Worm (Caenorhabditis elegans): ENCODE data around the gene cgt-1.

The cgt-1 gene

ce11 chrV:15922979-15923378 lies 34.3 kb upstream of the cgt-1 start, which contains the start of gene F35E8.13:
Gene F35E8.13 (plus strand): TSS chrV:15923279.
- TF ChIP-seq unc-39 (tag; optimal IDR thresholded peaks at IDR 0.05) (no peak), ceh-82 (tag; optimal IDR thresholded peaks at IDR 0.05) (no peak), lin-39 (tag; optimal IDR thresholded peaks at IDR 0.05) (no peak), nhr-12 (tag; optimal IDR thresholded peaks at IDR 0.05) (no peak), elt-3 (tag; optimal IDR thresholded peaks at IDR 0.05) (no peak), nhr-129 (tag; optimal IDR thresholded peaks at IDR 0.05) (no peak), nhr-237 (tag; optimal IDR thresholded peaks at IDR 0.05) (no peak), zag-1 (tag; optimal IDR thresholded peaks at IDR 0.05) (no peak), elt-1 (tag; optimal IDR thresholded peaks at IDR 0.05) (no peak), nhr-11 (tag; optimal IDR thresholded peaks at IDR 0.05) (no peak), nhr-21 (tag; optimal IDR thresholded peaks at IDR 0.05) (no peak), Y55F3AM.14 (GFP tag; optimal IDR thresholded peaks at IDR 0.05) (no peak), egl-27 (tag; optimal IDR thresholded peaks at IDR 0.05) (no peak), mdl-1 (tag; optimal IDR thresholded peaks at IDR 0.05) (no peak), dmd-4 (tag; optimal IDR thresholded peaks at IDR 0.05) (no peak), lin-11 (tag; optimal IDR thresholded peaks at IDR 0.05) (no peak)

- TF ChIP-seq ceh-82 (tag; optimal IDR thresholded peaks at IDR 0.05) = no peak
- no peak for TF ChIP-seq nhr-6 (tag; optimal IDR thresholded peaks at IDR 0.05)
- no peak for TF ChIP-seq ceh-16 (tag; optimal IDR thresholded peaks at IDR 0.05)
- TF ChIP-seq unc-62 (GFP tag; optimal IDR thresholded peaks at IDR 0.05) = no peak
- no peak for TF ChIP-seq unc-39 (tag; optimal IDR thresholded peaks at IDR 0.05)
- TF ChIP-seq nhr-237 (tag; optimal IDR thresholded peaks at IDR 0.05) = no peak
- no peak for TF ChIP-seq aly-2 (tag; optimal IDR thresholded peaks at IDR 0.05)
- TF ChIP-seq fos-1 (tag; optimal IDR thresholded peaks at IDR 0.05) = no peak
- no peak for TF ChIP-seq nhr-23 (tag; optimal IDR thresholded peaks at IDR 0.05)
- TF ChIP-seq egl-27 (tag; optimal IDR thresholded peaks at IDR 0.05) = no peak
- no peak for TF ChIP-seq ZK546.5 (tag; optimal IDR thresholded peaks at IDR 0.05)
- TF ChIP-seq mdl-1 (tag; optimal IDR thresholded peaks at IDR 0.05) = no peak
- TF ChIP-seq nhr-10 (tag; optimal IDR thresholded peaks at IDR 0.05) = no peak
- TF ChIP-seq skn-1 (tag; optimal IDR thresholded peaks at IDR 0.05) = no peak
- TF ChIP-seq alr-1 (tag; optimal IDR thresholded peaks at IDR 0.05) = no peak
- TF ChIP-seq sem-4 (tag; optimal IDR thresholded peaks at IDR 0.05) = no peak
Observed at ce11 chrV:15921102-15921501, 32.5 kb upstream of the cgt-1 start, which contains the start of gene cdr-1. Gene cdr-1 (plus strand): TSS chrV:15921309.

ce11 chrV:15920273-15920672 lies 31.6 kb upstream of the cgt-1 start, which contains the start of gene F35E8.10:
Gene F35E8.10 (minus strand): TSS chrV:15920373.
- no peak for TF ChIP-seq lin-13 (GFP tag; optimal IDR thresholded peaks at IDR 0.05)
- no peak for TF ChIP-seq unc-39 (tag; optimal IDR thresholded peaks at IDR 0.05)
- TF ChIP-seq nhr-23 (tag; optimal IDR thresholded peaks at IDR 0.05) = no peak
- no peak for TF ChIP-seq ztf-11 (tag; optimal IDR thresholded peaks at IDR 0.05)
- TF ChIP-seq ceh-16 (tag; optimal IDR thresholded peaks at IDR 0.05) = no peak
- TF ChIP-seq gmeb-1 (tag; optimal IDR thresholded peaks at IDR 0.05) = no peak
- TF ChIP-seq nhr-11 (tag; optimal IDR thresholded peaks at IDR 0.05) = no peak
- TF ChIP-seq nhr-12 (tag; optimal IDR thresholded peaks at IDR 0.05) = no peak
- TF ChIP-seq snpc-4 (tag; optimal IDR thresholded peaks at IDR 0.05) = no peak
- no peak for TF ChIP-seq ceh-82 (tag; optimal IDR thresholded peaks at IDR 0.05)
- TF ChIP-seq sma-9 (GFP tag; optimal IDR thresholded peaks at IDR 0.05) = no peak
- no peak for TF ChIP-seq sma-9 (tag; optimal IDR thresholded peaks at IDR 0.05)
- TF ChIP-seq F13H6.1 (tag; optimal IDR thresholded peaks at IDR 0.05) = no peak
- TF ChIP-seq elt-1 (tag; optimal IDR thresholded peaks at IDR 0.05) = no peak

- no peak for TF ChIP-seq nhr-12 (tag; optimal IDR thresholded peaks at IDR 0.05)
- no peak for TF ChIP-seq gmeb-1 (tag; optimal IDR thresholded peaks at IDR 0.05)
- no peak for TF ChIP-seq ceh-82 (tag; optimal IDR thresholded peaks at IDR 0.05)
- TF ChIP-seq nhr-77 (tag; optimal IDR thresholded peaks at IDR 0.05) = no peak
Observed at ce11 chrV:15917458-15917857, 28.8 kb upstream of the cgt-1 start, which contains the start of gene F35E8.9. Gene F35E8.9 (minus strand): TSS chrV:15917558.

ce11 chrV:15915919-15916318 lies 27.3 kb upstream of the cgt-1 start, which contains the start of gene gst-38:
Gene gst-38 (minus strand): TSS chrV:15916070.
- TF ChIP-seq crh-2 (tag; optimal IDR thresholded peaks at IDR 0.05) (peak; percentile 30), mab-5 (tag; optimal IDR thresholded peaks at IDR 0.05) (no peak), unc-62 (GFP tag; optimal IDR thresholded peaks at IDR 0.05) (no peak), aly-2 (tag; optimal IDR thresholded peaks at IDR 0.05) (no peak), sma-9 (GFP tag; optimal IDR thresholded peaks at IDR 0.05) (peak; percentile 57), sma-9 (tag; optimal IDR thresholded peaks at IDR 0.05) (no peak), lin-13 (GFP tag; optimal IDR thresholded peaks at IDR 0.05) (no peak), fos-1 (tag; optimal IDR thresholded peaks at IDR 0.05) (peak; percentile 63), dmd-4 (tag; optimal IDR thresholded peaks at IDR 0.05) (no peak), nhr-12 (tag; optimal IDR thresholded peaks at IDR 0.05) (no peak), mbf-1 (tag; optimal IDR thresholded peaks at IDR 0.05) (no peak)
